Worm (Caenorhabditis elegans): ENCODE results near the gene bec-1.

ce11 chrIV:5708796-5709195, 44.6 kb upstream of the bec-1 start, which contains the start of gene C55C3.1:
- no peak for TF ChIP-seq fos-1 (tag; optimal IDR thresholded peaks at IDR 0.05)
- TF ChIP-seq nhr-28 (tag; optimal IDR thresholded peaks at IDR 0.05), result no peak
- TF ChIP-seq elt-3 (tag; optimal IDR thresholded peaks at IDR 0.05), result no peak
